Worm (Caenorhabditis elegans) whole organism, L4 larva: ENCODE data around the gene lido-15.

Source experiments
- daf-16 ChIP-seq, 3 experiments: sonication (generic microtip); optimal IDR thresholded peaks; 2 replicates each; lab custom pipeline; 2016 to 2017; ENCODE audit warnings: missing genetic modification characterization in 3 of 3, missing genetic modification reagents in 3 of 3, mild to moderate bottlenecking in 2 of 3, missing compliant biosample characterization in 2 of 3, missing biosample characterization in 1 of 3, moderate library complexity in 1 of 3
- gei-8 ChIP-seq: fragments of 200-800 bp; sonication (Bioruptor generic); optimal IDR thresholded peaks from 2 replicates; lab custom pipeline; 2018; ENCODE audit warnings: mild to moderate bottlenecking, missing genetic modification characterization, missing compliant biosample characterization
- nhr-25 ChIP-seq: sonication (generic microtip); optimal IDR thresholded peaks from 2 replicates; lab custom pipeline; 2017; ENCODE audit warnings: missing genetic modification characterization, mild to moderate bottlenecking, missing compliant biosample characterization, antibody characterized with exemption, moderate library complexity, borderline replicate concordance; ENCODE audit not compliant: insufficient read depth
- nhr-77 ChIP-seq: fragments of 150-350 bp; optimal IDR thresholded peaks from 2 replicates; lab custom pipeline; 2014; ENCODE audit warnings: missing biosample characterization, missing genetic modification characterization
- spr-3 ChIP-seq: fragments of 200-800 bp; sonication (Bioruptor generic); optimal IDR thresholded peaks from 2 replicates; lab custom pipeline; 2018; ENCODE audit warnings: mild to moderate bottlenecking, missing genetic modification characterization, missing compliant biosample characterization

DNA sequence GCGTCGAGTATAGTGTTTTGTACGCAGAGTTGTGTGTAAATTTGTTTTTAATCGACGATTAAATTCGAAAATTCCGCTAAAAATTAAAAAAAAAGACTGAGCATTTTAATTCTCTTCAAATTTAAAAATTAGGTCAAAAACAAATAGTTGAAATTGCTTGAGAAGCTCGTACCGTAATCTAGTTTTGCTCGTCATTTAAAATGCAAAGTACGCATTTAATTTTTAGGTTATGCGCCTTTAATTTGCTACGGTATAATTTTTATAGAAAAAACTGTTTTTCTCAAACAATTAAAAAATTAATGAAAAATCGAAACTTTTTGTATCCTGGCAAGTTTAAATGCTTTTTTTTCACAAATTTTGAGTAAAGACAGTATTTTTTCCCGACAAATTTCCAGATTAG, 3.4 kb upstream of the lido-15 start:
- TF ChIP-seq nhr-25 (tag; lab: Kevin White, UChicago) (no peak), gei-8 (GFP tag; lab: Kevin White, UChicago) (no peak), daf-16 (GFP tag; optimal IDR thresholded peaks at IDR 0.05; lab: Kevin White, UChicago) (no peak), daf-16 (tag; optimal IDR thresholded peaks at IDR 0.05; lab: Kevin White, UChicago) (no peak), nhr-77 (tag; lab: Kevin White, UChicago) (no peak), spr-3 (GFP tag; lab: Kevin White, UChicago) (no peak)
